Worm (Caenorhabditis elegans) whole organism, young adult: Measurements from ENCODE around the gene F43C1.5.

Experiments used
- C17E4.6 ChIP-seq: fragments of 200-800 bp; sonication (Bioruptor generic); IDR thresholded peaks from 2 replicates; pipeline ENCODE4 v1.3.6; 2022; ENCODE audit warnings: missing genetic modification reagents, missing genetic modification characterization, missing compliant biosample characterization
- D2030.7 ChIP-seq: fragments of 200-800 bp; sonication (Bioruptor generic); IDR thresholded peaks from 2 replicates; pipeline ENCODE4 v1.3.6; 2022; ENCODE audit warnings: missing genetic modification reagents, missing genetic modification characterization, missing compliant biosample characterization
- F10E7.11 ChIP-seq: sonication (generic microtip); optimal IDR thresholded peaks from 2 replicates; lab custom pipeline; 2017; ENCODE audit warnings: mild to moderate bottlenecking, missing genetic modification characterization, moderate library complexity, missing compliant biosample characterization
- F22D6.2 ChIP-seq: sonication (generic microtip); optimal IDR thresholded peaks from 2 replicates; lab custom pipeline; 2016; ENCODE audit warnings: mild to moderate bottlenecking, missing genetic modification characterization, missing compliant biosample characterization
- F23B12.7 ChIP-seq: sonication (generic microtip); optimal IDR thresholded peaks from 2 replicates; lab custom pipeline; 2017; ENCODE audit warnings: missing genetic modification characterization, mild to moderate bottlenecking, missing compliant biosample characterization, antibody characterized with exemption, moderate library complexity; ENCODE audit not compliant: insufficient read depth
- F33H1.4 ChIP-seq: fragments of 200-800 bp; sonication (Bioruptor generic); IDR thresholded peaks from 2 replicates; pipeline ENCODE4 v1.3.6; 2022; ENCODE audit warnings: missing genetic modification reagents, missing genetic modification characterization, missing compliant biosample characterization
- F49E8.2 ChIP-seq: sonication (generic microtip); optimal IDR thresholded peaks from 3 replicates; lab custom pipeline; 2017; ENCODE audit warnings: missing genetic modification characterization, mild to moderate bottlenecking, missing compliant biosample characterization, antibody characterized with exemption, moderate library complexity; ENCODE audit not compliant: insufficient read depth
- F52B5.7 ChIP-seq: sonication (generic microtip); optimal IDR thresholded peaks from 2 replicates; lab custom pipeline; 2016; ENCODE audit warnings: mild to moderate bottlenecking, missing genetic modification characterization, missing compliant biosample characterization
- K12H6.12 ChIP-seq: fragments of 200-800 bp; sonication (Bioruptor generic); optimal IDR thresholded peaks from 2 replicates; lab custom pipeline; 2018; ENCODE audit warnings: mild to moderate bottlenecking, missing genetic modification characterization, missing compliant biosample characterization
- Y67H2A.10 ChIP-seq: fragments of 200-800 bp; sonication (Bioruptor generic); conservative IDR thresholded peaks from 2 replicates; pipeline ENCODE4 v1.3.6; 2022; ENCODE audit warnings: missing genetic modification reagents, missing genetic modification characterization, missing compliant biosample characterization
- ZK185.1 ChIP-seq: sonication (generic microtip); optimal IDR thresholded peaks from 2 replicates; lab custom pipeline; 2016; ENCODE audit warnings: mild to moderate bottlenecking, missing genetic modification characterization, missing compliant biosample characterization; ENCODE audit not compliant: poor library complexity, severe bottlenecking
- ama-1 ChIP-seq, 3 experiments: fragments of 150-350 bp in 1 of 3; sonication (generic microtip) in 2 of 3; optimal IDR thresholded peaks; 2 replicates each; lab custom pipeline; 2014 to 2018; ENCODE audit warnings: missing biosample characterization in 2 of 3, missing genetic modification characterization in 2 of 3, missing genetic modification reagents in 2 of 3
- cebp-1 ChIP-seq, 2 experiments: fragments of 200-800 bp in 1 of 2; sonication (Bioruptor generic) in 1 of 2; sonication (generic microtip) in 1 of 2; IDR thresholded peaks in 1 of 2; optimal IDR thresholded peaks in 1 of 2; 2 replicates each; pipeline versions ENCODE4 v1.3.6 to Lab custom; 2017 to 2022; ENCODE audit warnings: missing compliant biosample characterization in 2 of 2, missing genetic modification characterization in 2 of 2, mild to moderate bottlenecking in 1 of 2, missing genetic modification reagents in 1 of 2, moderate library complexity in 1 of 2
- ceh-27 ChIP-seq: fragments of 200-800 bp; sonication (Bioruptor generic); optimal IDR thresholded peaks from 2 replicates; lab custom pipeline; 2018; ENCODE audit warnings: mild to moderate bottlenecking, missing genetic modification characterization, moderate library complexity, missing compliant biosample characterization
- die-1 ChIP-seq: sonication (generic microtip); optimal IDR thresholded peaks from 2 replicates; lab custom pipeline; 2016; ENCODE audit warnings: missing genotype, mild to moderate bottlenecking, missing genetic modification characterization, missing compliant biosample characterization
- dox-1 ChIP-seq: fragments of 200-800 bp; sonication (Bioruptor generic); IDR thresholded peaks from 2 replicates; pipeline ENCODE4 v1.3.6; 2022; ENCODE audit warnings: missing genetic modification reagents, missing genetic modification characterization, missing compliant biosample characterization
- dpl-1 ChIP-seq: fragments of 150-350 bp; optimal IDR thresholded peaks from 2 replicates; lab custom pipeline; 2014; ENCODE audit warnings: missing biosample characterization, missing genetic modification reagents, missing genetic modification characterization
- efl-1 ChIP-seq: fragments of 150-350 bp; optimal IDR thresholded peaks from 2 replicates; lab custom pipeline; 2014; ENCODE audit warnings: missing biosample characterization, missing genetic modification reagents, missing genetic modification characterization
- egl-18 ChIP-seq: fragments of 200-800 bp; sonication (Bioruptor generic); IDR thresholded peaks from 2 replicates; pipeline ENCODE4 v1.3.6; 2022; ENCODE audit warnings: missing genetic modification reagents, missing genetic modification characterization, missing compliant biosample characterization
- ekl-4 ChIP-seq: fragments of 200-800 bp; sonication (Bioruptor generic); IDR thresholded peaks from 2 replicates; pipeline ENCODE4 v1.3.6; 2022; ENCODE audit warnings: missing genetic modification reagents, missing genetic modification characterization, missing compliant biosample characterization
- hmg-1.2 ChIP-seq: fragments of 200-800 bp; sonication (Bioruptor generic); IDR thresholded peaks from 2 replicates; pipeline ENCODE4 v1.3.6; 2022; ENCODE audit warnings: missing genetic modification reagents, missing genetic modification characterization, missing compliant biosample characterization
- lin-35 ChIP-seq, 3 experiments: fragments of 150-350 bp in 2 of 3; sonication (generic microtip) in 1 of 3; optimal IDR thresholded peaks; 2 replicates each; lab custom pipeline; 2014 to 2018; ENCODE audit warnings: missing biosample characterization in 3 of 3, missing genetic modification characterization in 3 of 3, missing genetic modification reagents in 3 of 3
- lir-1 ChIP-seq: fragments of 200-800 bp; sonication (Bioruptor generic); conservative IDR thresholded peaks from 2 replicates; pipeline ENCODE4 v1.3.6; 2022; ENCODE audit warnings: missing genetic modification reagents, missing genetic modification characterization, missing compliant biosample characterization
- madf-6 ChIP-seq: fragments of 200-800 bp; sonication (Bioruptor generic); IDR thresholded peaks from 2 replicates; pipeline ENCODE4 v1.3.6; 2022; ENCODE audit warnings: missing genetic modification reagents, missing genetic modification characterization, missing compliant biosample characterization
- mcd-1 ChIP-seq: fragments of 200-800 bp; sonication (Bioruptor generic); IDR thresholded peaks from 2 replicates; pipeline ENCODE4 v1.3.6; 2022; ENCODE audit warnings: missing genetic modification reagents, missing genetic modification characterization, missing compliant biosample characterization
- mxl-1 ChIP-seq: sonication (generic microtip); optimal IDR thresholded peaks from 2 replicates; lab custom pipeline; 2016; ENCODE audit warnings: missing genetic modification characterization, missing compliant biosample characterization
- nfyb-1 ChIP-seq: fragments of 200-800 bp; sonication (Bioruptor generic); IDR thresholded peaks from 2 replicates; pipeline ENCODE4 v1.3.6; 2022; ENCODE audit warnings: missing genetic modification reagents, missing genetic modification characterization, missing compliant biosample characterization
- rec-8 ChIP-seq, 2 experiments: sonication (generic microtip); optimal IDR thresholded peaks; 2 replicates each; lab custom pipeline; 2016; ENCODE audit warnings: mild to moderate bottlenecking in 2 of 2, missing genetic modification characterization in 2 of 2, missing genetic modification reagents in 2 of 2, missing genotype in 2 of 2, missing biosample characterization in 1 of 2, missing compliant biosample characterization in 1 of 2, moderate library complexity in 1 of 2
- snpc-3.4 ChIP-seq: sonication (generic microtip); optimal IDR thresholded peaks from 2 replicates; lab custom pipeline; 2017; ENCODE audit warnings: missing genetic modification characterization, mild to moderate bottlenecking, missing compliant biosample characterization, antibody characterized with exemption, moderate library complexity, missing genotype, missing genetic modification reagents
- tbp1 ChIP-seq: fragments of 200-800 bp; sonication (Bioruptor generic); optimal IDR thresholded peaks from 2 replicates; lab custom pipeline; 2018; ENCODE audit warnings: mild to moderate bottlenecking, missing genetic modification characterization, missing compliant biosample characterization
- xnd-1 ChIP-seq: sonication (generic microtip); optimal IDR thresholded peaks from 2 replicates; lab custom pipeline; 2016; ENCODE audit warnings: missing genotype, missing genetic modification reagents, missing genetic modification characterization, missing compliant biosample characterization
- zfh-2 ChIP-seq: fragments of 200-800 bp; sonication (Bioruptor generic); conservative IDR thresholded peaks from 2 replicates; pipeline ENCODE4 v1.3.6; 2022; ENCODE audit warnings: missing genetic modification reagents, missing genetic modification characterization, missing compliant biosample characterization
- ztf-25 ChIP-seq: fragments of 200-800 bp; sonication (Bioruptor generic); IDR thresholded peaks from 2 replicates; pipeline ENCODE4 v1.3.6; 2022; ENCODE audit warnings: missing genetic modification reagents, missing genetic modification characterization, missing compliant biosample characterization
- ztf-3 ChIP-seq: fragments of 200-800 bp; sonication (Bioruptor generic); optimal IDR thresholded peaks from 2 replicates; lab custom pipeline; 2018; ENCODE audit warnings: mild to moderate bottlenecking, missing genetic modification characterization, missing compliant biosample characterization
- ztf-6 ChIP-seq: fragments of 200-800 bp; sonication (Bioruptor generic); IDR thresholded peaks from 2 replicates; pipeline ENCODE4 v1.3.6; 2022; ENCODE audit warnings: missing genetic modification reagents, missing genetic modification characterization, missing compliant biosample characterization

Gene F43C1.5

DNA sequence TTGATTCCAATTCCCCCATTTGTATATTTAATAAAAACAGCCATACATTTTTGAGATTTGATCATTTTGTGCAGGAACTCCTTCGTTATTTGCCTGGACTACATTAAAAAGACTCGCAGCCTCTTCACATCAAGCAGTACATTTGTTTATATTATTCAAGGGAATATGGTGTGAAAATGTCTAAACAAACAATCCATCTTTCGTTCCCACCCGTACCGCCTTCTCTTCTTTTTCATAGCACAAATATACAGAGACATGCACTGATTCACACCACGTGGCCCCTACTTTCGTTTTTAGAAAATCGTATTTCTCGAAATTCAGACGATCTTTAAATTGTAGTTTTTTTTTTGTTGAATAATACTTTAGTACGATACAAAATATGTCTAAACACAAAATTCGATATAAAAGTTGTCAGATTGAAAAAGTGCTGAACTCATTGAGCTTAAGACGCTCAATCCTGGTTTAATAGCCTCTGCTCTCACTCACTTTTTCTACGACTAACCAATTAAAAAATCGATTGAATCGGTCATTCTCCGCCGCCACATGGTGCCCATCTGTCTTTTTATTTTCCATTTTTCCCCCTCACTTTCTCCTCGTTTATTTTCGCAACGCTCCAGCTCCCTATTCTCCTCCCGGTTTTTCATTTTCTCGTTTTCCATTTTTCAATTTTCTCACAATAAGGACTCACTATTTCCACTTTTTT is 33.5 kb upstream of the F43C1.5 start (continued):
- no peak for TF ChIP-seq dpl-1 (GFP tag; lab: Kevin White, UChicago)
- TF ChIP-seq nfyb-1: peak; percentile 91
- TF ChIP-seq ama-1 (optimal IDR thresholded peaks at IDR 0.05; lab: Kevin White, UChicago): peak; percentile 96
- TF ChIP-seq ama-1 (GFP tag; optimal IDR thresholded peaks at IDR 0.05; lab: Kevin White, UChicago): peak in 1 of 2 experiments; percentile 68
- peak; percentile 76 for TF ChIP-seq snpc-3.4
- no peak for TF ChIP-seq C17E4.6 (GFP tag; lab: Robert Waterston, UW)
- TF ChIP-seq ztf-25 (GFP tag; lab: Robert Waterston, UW): no peak
- TF ChIP-seq F49E8.2: no peak
- TF ChIP-seq F52B5.7 (tag; lab: Kevin White, UChicago): peak; percentile 46
- no peak for TF ChIP-seq die-1 (tag; lab: Kevin White, UChicago)
- no peak for TF ChIP-seq xnd-1 (tag; lab: Kevin White, UChicago)
- TF ChIP-seq lir-1 (GFP tag; lab: Robert Waterston, UW): no peak
- TF ChIP-seq ekl-4 (GFP tag; lab: Robert Waterston, UW): peak; percentile 83
- TF ChIP-seq tbp1: peak; percentile 41
- TF ChIP-seq ztf-6: no peak
- peak in 1 of 2 experiments; percentile 29 for TF ChIP-seq rec-8 (tag; optimal IDR thresholded peaks at IDR 0.05; lab: Kevin White, UChicago)
- peak; percentile 46 for TF ChIP-seq dox-1 (GFP tag; lab: Robert Waterston, UW)

DNA sequence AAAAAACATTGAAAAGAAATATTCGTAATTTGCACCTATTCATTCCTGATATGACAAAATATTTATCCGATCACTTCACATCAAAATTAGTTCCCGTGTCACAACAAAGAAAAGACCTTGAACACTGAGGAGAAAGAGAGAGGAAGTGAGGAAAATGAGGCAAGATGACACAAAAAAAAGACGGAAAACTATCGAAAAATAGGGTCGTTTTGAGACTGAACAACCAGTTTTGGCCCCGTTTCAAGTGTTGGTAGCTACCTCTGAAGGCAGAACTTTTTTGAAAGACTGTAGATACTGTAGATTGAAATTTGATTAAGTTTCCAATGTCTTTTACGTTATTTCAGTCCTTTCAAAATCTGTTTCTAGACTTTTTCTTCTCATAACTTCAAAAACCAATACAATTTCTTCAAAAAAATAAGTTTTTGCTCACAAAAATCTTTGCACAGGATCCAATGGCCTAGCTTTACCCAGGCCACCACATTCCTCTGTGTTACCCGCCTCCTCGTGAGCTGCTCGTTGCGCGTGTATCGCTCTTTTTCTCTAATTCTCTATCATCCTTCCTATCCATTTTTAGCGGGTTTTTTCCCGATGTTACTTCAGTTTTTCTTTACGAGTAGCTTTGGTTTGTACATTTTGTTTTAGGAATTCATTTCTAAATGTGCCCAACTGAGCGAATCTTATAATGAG is 32.5 kb upstream of the F43C1.5 start:
- TF ChIP-seq dox-1 (GFP tag; lab: Robert Waterston, UW): 0 out of 2 replicates have a peak, but pooled peaks have one; percentile 20
- TF ChIP-seq F33H1.4 (GFP tag; lab: Robert Waterston, UW): no peak
- TF ChIP-seq ztf-3: no peak
- TF ChIP-seq ceh-27: peak; percentile 19
- no peak for TF ChIP-seq mxl-1 (tag; lab: Kevin White, UChicago)
- peak; percentile 11 for TF ChIP-seq ZK185.1
- no peak for TF ChIP-seq madf-6
- TF ChIP-seq Y67H2A.10: 0 out of 2 replicates have a peak, but pooled peaks have one; percentile 14
- no peak for TF ChIP-seq F23B12.7
- no peak for TF ChIP-seq egl-18
- 0 out of 2 replicates have a peak, but pooled peaks have one; percentile 18 for TF ChIP-seq D2030.7 (GFP tag; lab: Robert Waterston, UW)
- peak in 1 of 3 experiments; percentile 23 for TF ChIP-seq lin-35 (GFP tag; optimal IDR thresholded peaks at IDR 0.05; lab: Kevin White, UChicago)
- TF ChIP-seq efl-1: peak; percentile 57
- 0 out of 2 replicates have a peak, but pooled peaks have one; percentile 25 for TF ChIP-seq mcd-1 (GFP tag; lab: Robert Waterston, UW)
- TF ChIP-seq F22D6.2: no peak
- TF ChIP-seq K12H6.12: peak; percentile 26
- no peak for TF ChIP-seq F10E7.11 (tag; lab: Kevin White, UChicago)
- TF ChIP-seq cebp-1 (GFP tag; IDR thresholded peaks at IDR 0.05; lab: Robert Waterston, UW): no peak
- peak; percentile 45 for TF ChIP-seq cebp-1 (tag; optimal IDR thresholded peaks at IDR 0.05; lab: Kevin White, UChicago)
- 0 out of 2 replicates have a peak, but pooled peaks have one; percentile 13 for TF ChIP-seq ztf-6
- no peak for TF ChIP-seq zfh-2
- peak; percentile 66; the same call in 1 of the 2 replicates for TF ChIP-seq hmg-1.2
- TF ChIP-seq ekl-4 (GFP tag; lab: Robert Waterston, UW): peak; percentile 31; the same call in 1 of the 2 replicates
